Worm (Caenorhabditis elegans) whole organism, late embryonic: ENCODE data around the gene F22F7.8.
"Not testable (repeated sequence)": the region's sequence is repeated elsewhere in the genome, so short reads cannot be mapped to it uniquely, and the experiment has no call there.

ENCODE experiments used
- C38D4.7 ChIP-seq: fragments of 200-800 bp; sonication (Bioruptor generic); optimal IDR thresholded peaks from 2 replicates; lab custom pipeline; 2018; ENCODE audit warnings: mild to moderate bottlenecking, missing genetic modification characterization, moderate library complexity, missing compliant biosample characterization
- F13H6.1 ChIP-seq: sonication (generic microtip); optimal IDR thresholded peaks from 2 replicates; lab custom pipeline; 2016; ENCODE audit warnings: missing genetic modification characterization, missing compliant biosample characterization
- K02D7.2 ChIP-seq: sonication (generic microtip); optimal IDR thresholded peaks from 2 replicates; lab custom pipeline; 2017; ENCODE audit warnings: mild to moderate bottlenecking, missing genetic modification characterization, missing compliant biosample characterization
- Y22D7AL.16 ChIP-seq: sonication (generic microtip); optimal IDR thresholded peaks from 2 replicates; lab custom pipeline; 2016; ENCODE audit warnings: missing genetic modification characterization, missing compliant biosample characterization
- ceh-14 ChIP-seq: sonication (generic microtip); optimal IDR thresholded peaks from 2 replicates; lab custom pipeline; 2016; ENCODE audit warnings: missing genotype, missing genetic modification characterization, missing compliant biosample characterization
- ceh-18 ChIP-seq: sonication (generic microtip); optimal IDR thresholded peaks from 2 replicates; lab custom pipeline; 2016; ENCODE audit warnings: missing genetic modification characterization, missing compliant biosample characterization
- ceh-19 ChIP-seq: fragments of 200-800 bp; sonication (Bioruptor generic); optimal IDR thresholded peaks from 2 replicates; lab custom pipeline; 2018; ENCODE audit warnings: mild to moderate bottlenecking, missing genetic modification characterization, missing compliant biosample characterization
- ceh-2 ChIP-seq: sonication (generic microtip); optimal IDR thresholded peaks from 2 replicates; lab custom pipeline; 2016; ENCODE audit warnings: missing genotype, missing genetic modification characterization, missing compliant biosample characterization
- ceh-22 ChIP-seq: sonication (generic microtip); optimal IDR thresholded peaks from 2 replicates; lab custom pipeline; 2017; ENCODE audit warnings: missing biosample characterization, missing genetic modification characterization
- ceh-24 ChIP-seq: sonication (generic microtip); optimal IDR thresholded peaks from 2 replicates; lab custom pipeline; 2016; ENCODE audit warnings: mild to moderate bottlenecking, missing genetic modification characterization, missing compliant biosample characterization
- ceh-30 ChIP-seq: fragments of 150-350 bp; optimal IDR thresholded peaks from 2 replicates; lab custom pipeline; 2014; ENCODE audit warnings: missing biosample characterization, missing genetic modification characterization
- ceh-45 ChIP-seq: fragments of 200-800 bp; sonication (Bioruptor generic); IDR thresholded peaks from 2 replicates; pipeline ENCODE4 v1.3.6; 2022; ENCODE audit warnings: missing genetic modification reagents, missing genetic modification characterization, missing compliant biosample characterization
- ceh-48 ChIP-seq: sonication (generic microtip); optimal IDR thresholded peaks from 2 replicates; lab custom pipeline; 2016; ENCODE audit warnings: missing genetic modification characterization, inconsistent platforms, missing compliant biosample characterization
- ceh-6 ChIP-seq: fragments of 200-800 bp; sonication (Bioruptor generic); optimal IDR thresholded peaks from 2 replicates; lab custom pipeline; 2018; ENCODE audit warnings: mild to moderate bottlenecking, missing genetic modification characterization, missing compliant biosample characterization
- dmd-4 ChIP-seq: sonication (generic microtip); optimal IDR thresholded peaks from 2 replicates; lab custom pipeline; 2016; ENCODE audit warnings: borderline replicate concordance, missing genetic modification characterization, missing compliant biosample characterization
- dve-1 ChIP-seq: sonication (generic microtip); optimal IDR thresholded peaks from 2 replicates; lab custom pipeline; 2017; ENCODE audit warnings: antibody characterized with exemption, mild to moderate bottlenecking, missing genetic modification characterization, missing compliant biosample characterization
- ets-4 ChIP-seq: sonication (generic microtip); optimal IDR thresholded peaks from 2 replicates; lab custom pipeline; 2016; ENCODE audit warnings: missing genetic modification characterization, missing compliant biosample characterization
- eyg-1 ChIP-seq: sonication (generic microtip); optimal IDR thresholded peaks from 2 replicates; lab custom pipeline; 2016; ENCODE audit warnings: missing genotype, missing genetic modification characterization, missing compliant biosample characterization
- fax-1 ChIP-seq: sonication (generic microtip); optimal IDR thresholded peaks from 2 replicates; lab custom pipeline; 2016; ENCODE audit warnings: missing genotype, missing genetic modification characterization, missing compliant biosample characterization
- gmeb-2 ChIP-seq: sonication (generic microtip); optimal IDR thresholded peaks from 2 replicates; lab custom pipeline; 2016; ENCODE audit warnings: missing genetic modification characterization, inconsistent platforms, missing compliant biosample characterization
- hlh-6 ChIP-seq: sonication (generic microtip); optimal IDR thresholded peaks from 2 replicates; lab custom pipeline; 2016; ENCODE audit warnings: missing genotype, missing genetic modification characterization, missing compliant biosample characterization
- hlh-8 ChIP-seq: sonication (generic microtip); optimal IDR thresholded peaks from 2 replicates; lab custom pipeline; 2016; ENCODE audit warnings: missing genotype, missing genetic modification characterization, missing compliant biosample characterization
- lin-11 ChIP-seq: fragments of 200-800 bp; sonication (Bioruptor generic); optimal IDR thresholded peaks from 2 replicates; lab custom pipeline; 2018; ENCODE audit warnings: mild to moderate bottlenecking, missing genetic modification characterization, missing compliant biosample characterization
- madf-2 ChIP-seq: sonication (generic microtip); optimal IDR thresholded peaks from 2 replicates; lab custom pipeline; 2017; ENCODE audit warnings: missing genetic modification characterization, missing compliant biosample characterization
- nhr-11 ChIP-seq: fragments of 150-350 bp; optimal IDR thresholded peaks from 2 replicates; lab custom pipeline; 2014; ENCODE audit warnings: missing biosample characterization, missing genetic modification characterization
- npax-4 ChIP-seq: sonication (generic microtip); optimal IDR thresholded peaks from 2 replicates; lab custom pipeline; 2016; ENCODE audit warnings: missing genetic modification characterization, missing compliant biosample characterization
- pag-3 ChIP-seq: sonication (generic microtip); optimal IDR thresholded peaks from 2 replicates; lab custom pipeline; 2016; ENCODE audit warnings: missing compliant biosample characterization, missing genetic modification characterization, borderline replicate concordance
- pax-1 ChIP-seq: fragments of 150-350 bp; optimal IDR thresholded peaks from 2 replicates; lab custom pipeline; 2014; ENCODE audit warnings: missing biosample characterization, missing genetic modification characterization
- pha-4 ChIP-seq: fragments of 150-350 bp; optimal IDR thresholded peaks from 2 replicates; lab custom pipeline; 2018; ENCODE audit warnings: missing biosample characterization, missing genetic modification reagents, missing genetic modification characterization
- ref-2 ChIP-seq: sonication (generic microtip); optimal IDR thresholded peaks from 2 replicates; lab custom pipeline; 2016; ENCODE audit warnings: missing genetic modification characterization, missing compliant biosample characterization
- rnt-1 ChIP-seq: sonication (generic microtip); optimal IDR thresholded peaks from 2 replicates; lab custom pipeline; 2016; ENCODE audit warnings: missing genetic modification characterization, missing compliant biosample characterization
- syd-9 ChIP-seq: sonication (generic microtip); optimal IDR thresholded peaks from 2 replicates; lab custom pipeline; 2016; ENCODE audit warnings: mild to moderate bottlenecking, missing genetic modification characterization, moderate library complexity, missing compliant biosample characterization
- ttx-3 ChIP-seq: sonication (generic microtip); optimal IDR thresholded peaks from 2 replicates; lab custom pipeline; 2016; ENCODE audit warnings: missing genetic modification reagents, missing genetic modification characterization, missing compliant biosample characterization
- unc-42 ChIP-seq: sonication (generic microtip); optimal IDR thresholded peaks from 2 replicates; lab custom pipeline; 2016; ENCODE audit warnings: missing genotype, missing genetic modification characterization, missing compliant biosample characterization
- ztf-16 ChIP-seq: sonication (generic microtip); optimal IDR thresholded peaks from 2 replicates; lab custom pipeline; 2017; ENCODE audit warnings: missing genetic modification characterization, missing compliant biosample characterization

The F22F7.8 gene

ce11 chrV:2149432-2149831 lies 27.7 kb upstream of the F22F7.8 start, which contains the start of gene C45H4.21:
Gene C45H4.21 (minus strand): TSS chrV:2149532.
- TF ChIP-seq ceh-48 (tag; lab: Kevin White, UChicago) (no peak), pax-1 (no peak), ttx-3 (tag; lab: Kevin White, UChicago) (no peak)

DNA sequence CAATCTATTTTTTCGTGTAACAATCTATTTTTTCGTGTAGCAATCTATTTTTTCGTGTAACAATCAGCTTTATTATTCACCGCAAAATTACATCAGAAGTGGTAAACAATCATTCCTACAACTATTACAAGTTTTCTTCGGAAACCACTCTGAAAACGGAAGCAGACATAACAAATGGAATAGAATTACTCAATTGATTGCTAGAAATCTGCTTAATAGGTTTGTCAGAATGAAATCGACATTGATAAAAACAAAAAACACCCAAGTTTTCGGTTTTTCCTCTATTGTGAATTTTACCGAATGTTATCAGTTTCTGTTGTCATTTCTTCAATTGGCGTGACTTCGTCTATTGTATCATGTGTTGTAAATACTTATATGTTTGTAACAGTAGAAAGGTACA lies 25.0 kb upstream of the F22F7.8 start, which contains the start of gene srbc-20:
Gene srbc-20 (plus strand): TSS at position 301 of the 400 bp plus-strand sequence.
- TF ChIP-seq npax-4 (tag; lab: Kevin White, UChicago) (no peak), Y22D7AL.16 (tag; lab: Kevin White, UChicago) (no peak), eyg-1 (tag; lab: Kevin White, UChicago) (no peak), unc-42 (tag; lab: Kevin White, UChicago) (no peak), ets-4 (no peak), ttx-3 (tag; lab: Kevin White, UChicago) (no peak), ceh-18 (no peak), syd-9 (tag; lab: Kevin White, UChicago) (no peak), K02D7.2 (tag; lab: Kevin White, UChicago) (no peak), ref-2 (tag; lab: Kevin White, UChicago) (no peak), ceh-6 (no peak), madf-2 (tag; lab: Kevin White, UChicago) (no peak), pax-1 (no peak), dmd-4 (tag; lab: Kevin White, UChicago) (no peak), pha-4 (tag; lab: Kevin White, UChicago) (no peak), C38D4.7 (GFP tag; lab: Kevin White, UChicago) (no peak), ceh-19 (GFP tag; lab: Kevin White, UChicago) (no peak)

ce11 chrV:2146044-2146443 lies 24.3 kb upstream of the F22F7.8 start, which contains the start of gene str-52:
Gene str-52 (minus strand): TSS chrV:2146144.
- TF ChIP-seq ceh-45 (GFP tag; lab: Robert Waterston, UW), result no peak
- no peak for TF ChIP-seq pha-4 (tag; lab: Kevin White, UChicago)
- TF ChIP-seq pag-3 (tag; lab: Kevin White, UChicago), result no peak
- TF ChIP-seq hlh-6 (tag; lab: Kevin White, UChicago), result no peak
- no peak for TF ChIP-seq ceh-24
- no peak for TF ChIP-seq ceh-22 (tag; lab: Kevin White, UChicago)

DNA sequence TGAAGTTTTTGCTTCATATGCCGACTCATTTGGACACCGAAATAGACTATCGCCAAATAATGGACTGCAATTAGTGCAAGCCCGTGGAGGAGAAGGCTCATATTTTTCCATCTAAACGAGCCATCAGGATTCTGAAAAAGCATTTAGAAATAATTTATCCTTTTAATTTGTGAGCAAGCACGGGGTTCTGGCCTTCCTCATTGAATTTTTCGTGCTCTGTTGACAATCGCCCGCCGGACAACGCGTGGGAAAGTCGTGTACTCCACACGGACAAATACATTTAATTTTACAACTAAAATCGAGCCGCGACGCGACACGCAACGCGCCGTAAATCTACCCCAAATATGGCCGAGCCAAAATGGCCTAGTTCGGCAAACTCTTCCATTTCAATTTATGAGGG lies 22.6 kb upstream of the F22F7.8 start, which contains the start of gene F22F7.12:
Gene F22F7.12 (minus strand): TSS at position 101 of the 400 bp plus-strand sequence.
- not testable (repeated sequence) for TF ChIP-seq nhr-11 (tag; lab: Kevin White, UChicago); ceh-24; F13H6.1 (tag; lab: Kevin White, UChicago)

- TF ChIP-seq ceh-14 (tag; lab: Kevin White, UChicago) (no peak), hlh-8 (tag; lab: Kevin White, UChicago) (no peak), ceh-48 (tag; lab: Kevin White, UChicago) (no peak), ceh-2 (no peak), rnt-1 (no peak), ceh-18 (no peak), ets-4 (no peak), gmeb-2 (tag; lab: Kevin White, UChicago) (no peak), ceh-30 (tag; lab: Kevin White, UChicago) (no peak), hlh-6 (tag; lab: Kevin White, UChicago) (no peak), ceh-22 (tag; lab: Kevin White, UChicago) (no peak), ztf-16 (tag; lab: Kevin White, UChicago) (no peak), dve-1 (tag; lab: Kevin White, UChicago) (no peak), lin-11 (tag; lab: Kevin White, UChicago) (no peak), pag-3 (tag; lab: Kevin White, UChicago) (no peak), C38D4.7 (GFP tag; lab: Kevin White, UChicago) (no peak), fax-1 (no peak)
Observed at ce11 chrV:2139918-2140317, 18.2 kb upstream of the F22F7.8 start, which contains the start of gene F22F7.7. Gene F22F7.7 (minus strand): TSS chrV:2140042.
